Fruit fly (Drosophila melanogaster): Measurements from ENCODE around the gene vih.

DNA sequence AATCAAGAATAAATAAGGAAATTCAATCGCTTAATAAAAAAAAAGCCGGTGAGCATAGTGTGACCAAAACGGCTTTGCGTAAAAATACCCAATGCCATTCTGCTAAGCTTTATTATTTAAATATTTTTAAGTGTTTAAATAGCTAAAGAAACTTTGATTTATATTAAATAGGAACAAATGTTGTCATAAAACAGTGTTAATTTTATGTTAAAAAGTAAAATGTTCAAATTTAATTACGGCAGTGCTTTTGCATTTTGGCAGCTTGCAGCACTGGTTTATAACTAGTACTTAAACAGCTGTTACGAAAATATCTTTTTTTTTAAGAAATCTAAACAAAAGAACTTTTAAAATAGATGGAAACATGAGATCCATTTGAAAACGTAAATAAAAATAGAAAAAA lies 2.8 kb upstream of the vih start, which contains the start of the genes CG10638 and CG10681:
- no peak for TF ChIP-seq usp (GFP tag; optimal IDR thresholded peaks at IDR 0.05)
- no peak for TF ChIP-seq Dll (optimal IDR thresholded peaks at IDR 0.05)
